Worm (Caenorhabditis elegans): ENCODE results near the gene ctsa-2.

ctsa-2 gene

ce11 chrX:6462479-6462878 is 32.1 kb upstream of the ctsa-2 start:
- no peak for TF ChIP-seq pat-9 (tag; optimal IDR thresholded peaks at IDR 0.05)
- TF ChIP-seq sdc-2 (tag; optimal IDR thresholded peaks at IDR 0.05): no peak
- TF ChIP-seq zip-5 (tag; optimal IDR thresholded peaks at IDR 0.05): no peak
- TF ChIP-seq tbx-2 (tag; optimal IDR thresholded peaks at IDR 0.05): no peak
- no peak for TF ChIP-seq ceh-19 (GFP tag; optimal IDR thresholded peaks at IDR 0.05)

- TF ChIP-seq sdc-2 (tag; optimal IDR thresholded peaks at IDR 0.05) (no peak), sox-4 (tag; optimal IDR thresholded peaks at IDR 0.05) (no peak), che-1 (tag; optimal IDR thresholded peaks at IDR 0.05) (no peak), ceh-2 (tag; optimal IDR thresholded peaks at IDR 0.05) (no peak), ceh-19 (GFP tag; optimal IDR thresholded peaks at IDR 0.05) (no peak), madf-2 (tag; optimal IDR thresholded peaks at IDR 0.05) (no peak), ceh-14 (tag; optimal IDR thresholded peaks at IDR 0.05) (no peak), tbx-7 (tag; optimal IDR thresholded peaks at IDR 0.05) (no peak), ets-4 (tag; optimal IDR thresholded peaks at IDR 0.05) (no peak), pat-9 (tag; optimal IDR thresholded peaks at IDR 0.05) (no peak), unc-42 (tag; optimal IDR thresholded peaks at IDR 0.05) (no peak), Y22D7AL.16 (tag; optimal IDR thresholded peaks at IDR 0.05) (no peak), hlh-6 (tag; optimal IDR thresholded peaks at IDR 0.05) (no peak), fax-1 (tag; optimal IDR thresholded peaks at IDR 0.05) (no peak), unc-86 (tag; optimal IDR thresholded peaks at IDR 0.05) (no peak), ceh-9 (tag; optimal IDR thresholded peaks at IDR 0.05) (no peak), nhr-11 (tag; optimal IDR thresholded peaks at IDR 0.05) (no peak), ahr-1 (tag; optimal IDR thresholded peaks at IDR 0.05) (no peak), F13H6.1 (tag; optimal IDR thresholded peaks at IDR 0.05) (no peak), dmd-4 (tag; optimal IDR thresholded peaks at IDR 0.05; ENCODE audit: borderline replicate concordance) (no peak)
Observed at ce11 chrX:6461729-6462128, 31.3 kb upstream of the ctsa-2 start, which contains the start of gene K04E7.1. TSS of gene K04E7.1 (plus strand) at chrX:6462029.

- no peak for TF ChIP-seq nfya-1 (tag; optimal IDR thresholded peaks at IDR 0.05)
Observed at ce11 chrX:6460123-6460522, 29.7 kb upstream of the ctsa-2 start.

- TF ChIP-seq odd-2 (tag; optimal IDR thresholded peaks at IDR 0.05): no peak
- no peak for TF ChIP-seq pax-1 (tag; optimal IDR thresholded peaks at IDR 0.05)
- TF ChIP-seq Y22D7AL.16 (tag; optimal IDR thresholded peaks at IDR 0.05): no peak
- TF ChIP-seq pros-1 (tag; optimal IDR thresholded peaks at IDR 0.05): no peak
- no peak for TF ChIP-seq gmeb-2 (tag; optimal IDR thresholded peaks at IDR 0.05)
- TF ChIP-seq pha-4 (tag; optimal IDR thresholded peaks at IDR 0.05): no peak
- no peak for TF ChIP-seq che-1 (tag; optimal IDR thresholded peaks at IDR 0.05)
- no peak for TF ChIP-seq lim-6 (tag; optimal IDR thresholded peaks at IDR 0.05)
- TF ChIP-seq dmd-4 (tag; optimal IDR thresholded peaks at IDR 0.05; ENCODE audit: borderline replicate concordance): no peak
Observed at ce11 chrX:6458467-6458866, 28.1 kb upstream of the ctsa-2 start.

ce11 chrX:6458001-6458400 is 27.6 kb upstream of the ctsa-2 start:
- TF ChIP-seq ceh-24 (tag; optimal IDR thresholded peaks at IDR 0.05): no peak

- TF ChIP-seq ceh-34 (tag; optimal IDR thresholded peaks at IDR 0.05) (no peak), hlh-13 (GFP tag; optimal IDR thresholded peaks at IDR 0.05) (no peak), ceh-48 (tag; optimal IDR thresholded peaks at IDR 0.05) (no peak), ahr-1 (tag; optimal IDR thresholded peaks at IDR 0.05) (no peak), elt-2 (tag; optimal IDR thresholded peaks at IDR 0.05) (peak; percentile 19)
Observed at ce11 chrX:6456567-6456966, 26.2 kb upstream of the ctsa-2 start, which contains the start of gene pept-1. TSS of gene pept-1 (plus strand) at chrX:6456872.
